Worm (Caenorhabditis elegans): ENCODE data around the gene nhr-116.
"Not testable (repeated sequence)": the region's sequence is repeated elsewhere in the genome, so short reads cannot be mapped to it uniquely, and the experiment has no call there.

DNA sequence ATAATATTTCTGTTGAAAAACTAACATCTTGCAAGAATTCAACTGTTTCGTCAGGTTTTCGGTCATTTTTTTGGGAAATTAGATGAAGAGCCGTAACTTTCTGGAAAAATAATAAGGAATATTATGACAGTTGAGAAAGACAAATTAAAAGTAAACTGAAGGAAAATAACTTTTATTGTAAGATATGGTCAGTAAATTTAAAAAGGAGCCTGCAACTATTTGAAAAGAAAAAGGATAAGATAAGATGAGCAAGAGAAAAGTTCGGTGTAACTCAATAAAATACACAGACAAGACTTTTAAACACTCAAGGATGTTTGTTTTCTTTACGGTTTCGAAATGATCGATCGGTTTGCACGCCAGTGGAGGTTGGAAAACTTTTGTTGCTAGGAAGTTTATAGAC, 37.6 kb downstream of the nhr-116 start, which contains the start of gene fbxa-111:
- TF ChIP-seq mdt-29 (GFP tag; IDR thresholded peaks at IDR 0.05); F26F4.8 (GFP tag; conservative IDR thresholded peaks at IDR 0.05); sdz-12 (GFP tag; optimal IDR thresholded peaks at IDR 0.05); cey-2 (tag; optimal IDR thresholded peaks at IDR 0.05; ENCODE audit: borderline replicate concordance, insufficient read depth); mdl-1 (tag; optimal IDR thresholded peaks at IDR 0.05); nhr-42 (GFP tag; IDR thresholded peaks at IDR 0.05); lsy-2 (tag; optimal IDR thresholded peaks at IDR 0.05); zfp-3 (GFP tag; conservative IDR thresholded peaks at IDR 0.05); duxl-1 (tag; optimal IDR thresholded peaks at IDR 0.05; ENCODE audit: poor library complexity); ama-1 (optimal IDR thresholded peaks at IDR 0.05); R02D3.7 (tag; optimal IDR thresholded peaks at IDR 0.05); ceh-20 (GFP tag; IDR thresholded peaks at IDR 0.05); dmd-6 (GFP tag; IDR thresholded peaks at IDR 0.05): not testable (repeated sequence)

Measured in whole organism, L4 larva.